Fruit fly (Drosophila melanogaster): ENCODE results near the gene CG13058.

DNA sequence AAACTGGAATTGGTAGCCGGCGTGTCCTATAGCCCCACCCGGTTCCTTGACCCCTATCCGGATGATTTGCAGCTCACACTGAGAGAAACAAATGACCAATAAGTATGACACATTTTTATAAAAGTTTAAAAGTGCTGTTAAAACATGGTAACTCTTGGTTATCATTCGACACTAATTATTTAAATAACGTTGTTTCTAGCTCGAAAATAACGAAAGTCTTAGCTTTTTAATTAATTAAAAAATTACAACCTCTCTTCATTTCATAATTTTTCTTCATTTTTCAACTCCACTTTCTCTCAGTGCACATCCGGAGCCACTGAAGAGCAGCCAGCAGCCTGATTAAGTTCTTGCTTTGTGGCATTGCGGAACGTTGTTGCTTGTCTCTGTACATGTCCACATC, 35.5 kb downstream of the CG13058 start:
- TF ChIP-seq CG15710 (tag; optimal IDR thresholded peaks at IDR 0.05) (peak; percentile 90), rn (GFP tag; IDR thresholded peaks at IDR 0.05) (no peak), CG4496 (GFP tag; IDR thresholded peaks at IDR 0.05) (0 out of 3 replicates have a peak, but pooled peaks have one; percentile 21), CG8301 (tag; optimal IDR thresholded peaks at IDR 0.05) (peak; percentile 75)
